Fruit fly (Drosophila melanogaster): ENCODE measurements around the gene CG8036.
A peak's percentile ranks its signal among the peaks of the same experiment; 100 is the strongest.

CG8036 gene

dm6 chr3R:8650741-8651140, 16.9 kb upstream of the CG8036 start, which contains the start of the genes Mkk4 and SLIRP2 (continued):
- peak; percentile 94 for TF ChIP-seq CG16779 (tag; optimal IDR thresholded peaks at IDR 0.05)
- peak; percentile 98 for TF ChIP-seq CG11294 (GFP tag; IDR thresholded peaks at IDR 0.05)
- peak; percentile 99 for TF ChIP-seq OdsH (GFP tag; optimal IDR thresholded peaks at IDR 0.05)
- TF ChIP-seq CG3919 (GFP tag; optimal IDR thresholded peaks at IDR 0.05): peak; percentile 99
- TF ChIP-seq Sox15 (GFP tag; optimal IDR thresholded peaks at IDR 0.05): peak; percentile 99
- TF ChIP-seq CG31627 (GFP tag; optimal IDR thresholded peaks at IDR 0.05): peak; percentile 99
- TF ChIP-seq CG6163 (GFP tag; IDR thresholded peaks at IDR 0.05): peak; percentile 99
- peak; percentile 98 for TF ChIP-seq CG7368 (GFP tag; optimal IDR thresholded peaks at IDR 0.05)
- peak; percentile 99 for TF ChIP-seq Sox14 (GFP tag; optimal IDR thresholded peaks at IDR 0.05)
- TF ChIP-seq Hr38 (GFP tag; optimal IDR thresholded peaks at IDR 0.05): peak; percentile 90
- TF ChIP-seq CG6276 (GFP tag; optimal IDR thresholded peaks at IDR 0.05): peak; percentile 98
- TF ChIP-seq fkh (GFP tag; optimal IDR thresholded peaks at IDR 0.05): peak; percentile 93
- peak; percentile 98 for TF ChIP-seq Lpt (GFP tag; optimal IDR thresholded peaks at IDR 0.05)
- TF ChIP-seq CG4318 (GFP tag; optimal IDR thresholded peaks at IDR 0.05): peak; percentile 98
- TF ChIP-seq Ets21C (GFP tag; optimal IDR thresholded peaks at IDR 0.05): peak; percentile 99
- TF ChIP-seq Ets96B (tag; optimal IDR thresholded peaks at IDR 0.05): peak; percentile 98
- peak; percentile 99 for TF ChIP-seq pdm3 (GFP tag; optimal IDR thresholded peaks at IDR 0.05)
- peak; percentile 99 for TF ChIP-seq Met (GFP tag; optimal IDR thresholded peaks at IDR 0.05)
- TF ChIP-seq acj6 (GFP tag; optimal IDR thresholded peaks at IDR 0.05): peak; percentile 99
- TF ChIP-seq CG8632 (GFP tag; optimal IDR thresholded peaks at IDR 0.05): peak; percentile 98
- TF ChIP-seq Eip78C (GFP tag): peak; percentile 100

dm6 chr3R:8652731-8653130, 14.9 kb upstream of the CG8036 start, which contains the start of the genes Sys1 and Dhod:
Gene Sys1 (plus strand): TSS chr3R:8652821.
Gene Dhod (minus strand): TSS chr3R:8652916.
- TF ChIP-seq vri (GFP tag; optimal IDR thresholded peaks at IDR 0.05) (peak; percentile 59), Gug (GFP tag; IDR thresholded peaks at IDR 0.05) (peak; percentile 67), CG16779 (tag; optimal IDR thresholded peaks at IDR 0.05) (no peak), CG15336 (GFP tag; IDR thresholded peaks at IDR 0.05) (peak; percentile 64), lz (GFP tag; optimal IDR thresholded peaks at IDR 0.05) (peak; percentile 81), fd59A (GFP tag; optimal IDR thresholded peaks at IDR 0.05) (no peak), svp (GFP tag) (peak; percentile 94), CG1621 (tag; optimal IDR thresholded peaks at IDR 0.05) (peak; percentile 29), achi (GFP tag; optimal IDR thresholded peaks at IDR 0.05) (peak; percentile 73), CG6854 (GFP tag; optimal IDR thresholded peaks at IDR 0.05) (no peak), Sox102F (GFP tag; optimal IDR thresholded peaks at IDR 0.05) (peak; percentile 81), Hr39 (GFP tag; optimal IDR thresholded peaks at IDR 0.05) (peak; percentile 86), Hr4 (GFP tag; optimal IDR thresholded peaks at IDR 0.05) (peak; percentile 84), CG6276 (GFP tag; optimal IDR thresholded peaks at IDR 0.05) (no peak), Met (GFP tag; optimal IDR thresholded peaks at IDR 0.05) (peak; percentile 79), Lpt (GFP tag; optimal IDR thresholded peaks at IDR 0.05) (peak; percentile 44), CG6163 (GFP tag; IDR thresholded peaks at IDR 0.05) (peak; percentile 69; the same call in 2 of the 3 replicates), CG3919 (GFP tag; optimal IDR thresholded peaks at IDR 0.05) (peak; percentile 81), CG8319 (GFP tag; optimal IDR thresholded peaks at IDR 0.05) (peak; percentile 74), Smox (GFP tag; optimal IDR thresholded peaks at IDR 0.05) (peak; percentile 81), pdm3 (GFP tag; optimal IDR thresholded peaks at IDR 0.05) (peak; percentile 85), Sox15 (GFP tag; optimal IDR thresholded peaks at IDR 0.05) (peak; percentile 65), dsx (GFP tag; optimal IDR thresholded peaks at IDR 0.05; ENCODE audit: poor library complexity, severe bottlenecking) (peak; percentile 25), esn (GFP tag; optimal IDR thresholded peaks at IDR 0.05) (peak; percentile 85), salr (GFP tag; optimal IDR thresholded peaks at IDR 0.05) (peak in 1 of 2 experiments; percentile 45), ss (GFP tag; optimal IDR thresholded peaks at IDR 0.05) (peak in 1 of 2 experiments; percentile 15), Blimp-1 (GFP tag; optimal IDR thresholded peaks at IDR 0.05) (no peak), Hr38 (GFP tag; optimal IDR thresholded peaks at IDR 0.05) (peak; percentile 77), CG10669 (GFP tag; optimal IDR thresholded peaks at IDR 0.05) (peak; percentile 39), CG11902 (GFP tag; optimal IDR thresholded peaks at IDR 0.05) (peak; percentile 64), OdsH (GFP tag; optimal IDR thresholded peaks at IDR 0.05) (peak; percentile 82), acj6 (GFP tag; optimal IDR thresholded peaks at IDR 0.05) (peak; percentile 77), Eip93F (GFP tag; optimal IDR thresholded peaks at IDR 0.05) (no peak), fkh (GFP tag; optimal IDR thresholded peaks at IDR 0.05) (no peak), Eip78C (GFP tag) (peak; percentile 89), CG4318 (GFP tag; optimal IDR thresholded peaks at IDR 0.05) (peak; percentile 32), Ets21C (GFP tag; optimal IDR thresholded peaks at IDR 0.05) (peak; percentile 79), CG32006 (GFP tag; optimal IDR thresholded peaks at IDR 0.05) (peak; percentile 70), CG31627 (GFP tag; optimal IDR thresholded peaks at IDR 0.05) (peak; percentile 84), cyc (GFP tag; optimal IDR thresholded peaks at IDR 0.05) (peak; percentile 82), eg (GFP tag; IDR thresholded peaks at IDR 0.05) (peak; percentile 73; the same call in 2 of the 3 replicates), net (GFP tag; optimal IDR thresholded peaks at IDR 0.05) (peak; percentile 61)
